Fruit fly (Drosophila melanogaster): ENCODE data around the gene mtSSB.

Gene mtSSB

dm6 chr3R:16205155-16205778, at the start of gene mtSSB (continued):
- TF ChIP-seq chn (GFP tag; optimal IDR thresholded peaks at IDR 0.05), result peak; percentile 82
- TF ChIP-seq Xrp1 (GFP tag; IDR thresholded peaks at IDR 0.05), result peak; percentile 60; the same call in 1 of the 2 replicates
- TF ChIP-seq CG15073 (GFP tag; optimal IDR thresholded peaks at IDR 0.05), result peak; percentile 58
- TF ChIP-seq row (GFP tag; IDR thresholded peaks at IDR 0.05), result peak; percentile 62
- TF ChIP-seq CG8290 (GFP tag; optimal IDR thresholded peaks at IDR 0.05), result peak; percentile 89
- peak; percentile 40 to 96 for TF ChIP-seq CG8290 (tag; optimal IDR thresholded peaks at IDR 0.05)
- TF ChIP-seq Nf-YB (GFP tag; optimal IDR thresholded peaks at IDR 0.05), result peak; percentile 38
- TF ChIP-seq CG32772 (GFP tag; IDR thresholded peaks at IDR 0.05), result peak; percentile 92
- TF ChIP-seq CG11398 (GFP tag; optimal IDR thresholded peaks at IDR 0.05), result peak; percentile 76
- peak; percentile 65 for TF ChIP-seq ems (GFP tag; optimal IDR thresholded peaks at IDR 0.05)
- TF ChIP-seq lilli (GFP tag; optimal IDR thresholded peaks at IDR 0.05), result peak; percentile 93
- peak; percentile 83 for TF ChIP-seq CG2712 (tag; optimal IDR thresholded peaks at IDR 0.05)
- TF ChIP-seq Oli (tag; optimal IDR thresholded peaks at IDR 0.05), result peak; percentile 72
- TF ChIP-seq CG6272 (GFP tag; IDR thresholded peaks at IDR 0.05), result peak; percentile 50
- peak; percentile 21 for TF ChIP-seq CG10147 (GFP tag; optimal IDR thresholded peaks at IDR 0.05)
- peak; percentile 57 for TF ChIP-seq crc (GFP tag; optimal IDR thresholded peaks at IDR 0.05)
- peak; percentile 81 for TF ChIP-seq mam (GFP tag; optimal IDR thresholded peaks at IDR 0.05)
- TF ChIP-seq CG2116 (GFP tag; optimal IDR thresholded peaks at IDR 0.05), result peak; percentile 96
- peak in 1 of 3 experiments; percentile 47 for TF ChIP-seq Stat92E (GFP tag; optimal IDR thresholded peaks at IDR 0.05)
- peak; percentile 78 for TF ChIP-seq Dref (GFP tag; IDR thresholded peaks at IDR 0.05)
- peak; percentile 80 for TF ChIP-seq dmrt99B (tag; optimal IDR thresholded peaks at IDR 0.05)
- TF ChIP-seq slp2 (GFP tag; optimal IDR thresholded peaks at IDR 0.05), result peak; percentile 79
- peak; percentile 78 for TF ChIP-seq CG30431 (GFP tag; optimal IDR thresholded peaks at IDR 0.05)
- TF ChIP-seq emc (GFP tag; optimal IDR thresholded peaks at IDR 0.05), result peak; percentile 56
- peak; percentile 65 for TF ChIP-seq CG12219 (GFP tag; optimal IDR thresholded peaks at IDR 0.05)
- TF ChIP-seq CG10654 (GFP tag; optimal IDR thresholded peaks at IDR 0.05), result peak; percentile 81
- TF ChIP-seq stwl (tag; optimal IDR thresholded peaks at IDR 0.05), result peak; percentile 80
- peak; percentile 85 for TF ChIP-seq Mes4 (GFP tag; optimal IDR thresholded peaks at IDR 0.05)
- peak; percentile 99 for TF ChIP-seq Scr (GFP tag; IDR thresholded peaks at IDR 0.05; ENCODE audit: partially characterized antibody)
- no peak for TF ChIP-seq sc (optimal IDR thresholded peaks at IDR 0.05)
- TF ChIP-seq sc (GFP tag; optimal IDR thresholded peaks at IDR 0.05), result peak; percentile 77
- TF ChIP-seq NC2α (GFP tag; optimal IDR thresholded peaks at IDR 0.05), result peak; percentile 82
- TF ChIP-seq CG10959 (GFP tag; IDR thresholded peaks at IDR 0.05), result peak; percentile 93
- peak; percentile 78 for TF ChIP-seq CG8924 (tag; optimal IDR thresholded peaks at IDR 0.05)
- peak; percentile 64 for TF ChIP-seq al (GFP tag; IDR thresholded peaks at IDR 0.05)
- peak; percentile 91 for TF ChIP-seq caup (GFP tag; optimal IDR thresholded peaks at IDR 0.05; ENCODE audit: severe bottlenecking)
- peak; percentile 61; the same call in 1 of the 2 replicates for TF ChIP-seq E2f2 (GFP tag; IDR thresholded peaks at IDR 0.05)
- TF ChIP-seq Rfx (GFP tag; IDR thresholded peaks at IDR 0.05), result peak; percentile 96
- peak; percentile 83 for TF ChIP-seq trh (GFP tag; optimal IDR thresholded peaks at IDR 0.05)
- TF ChIP-seq ab (GFP tag; optimal IDR thresholded peaks at IDR 0.05), result peak; percentile 41
- TF ChIP-seq phol (tag; optimal IDR thresholded peaks at IDR 0.05), result peak; percentile 65
- TF ChIP-seq pan (optimal IDR thresholded peaks at IDR 0.05), result no peak
- peak in 1 of 2 experiments; percentile 92 for TF ChIP-seq pan (GFP tag; optimal IDR thresholded peaks at IDR 0.05 in 1 of 2, IDR thresholded peaks at IDR 0.05 in 1 of 2)
- no peak for TF ChIP-seq C15 (GFP tag; IDR thresholded peaks at IDR 0.05)
- TF ChIP-seq cato (GFP tag; optimal IDR thresholded peaks at IDR 0.05; ENCODE audit: borderline replicate concordance), result peak; percentile 55
- no peak for TF ChIP-seq sima (GFP tag; optimal IDR thresholded peaks at IDR 0.05)
- TF ChIP-seq CG3838 (GFP tag; optimal IDR thresholded peaks at IDR 0.05), result peak; percentile 64
- peak; percentile 59 for TF ChIP-seq CG4282 (GFP tag; optimal IDR thresholded peaks at IDR 0.05)
- TF ChIP-seq her (GFP tag; optimal IDR thresholded peaks at IDR 0.05), result peak; percentile 88
- peak; percentile 73 for TF ChIP-seq Vsx1 (GFP tag; optimal IDR thresholded peaks at IDR 0.05)
- peak; percentile 24 to 82 for TF ChIP-seq crp (GFP tag; optimal IDR thresholded peaks at IDR 0.05)

All from whole organism, embryonic.